Fruit fly (Drosophila melanogaster) whole organism, embryonic: ENCODE data around the gene GNBP3.

Experiments used
- CG10209 ChIP-seq: fragments of 200-800 bp; sonication (Bioruptor generic); optimal IDR thresholded peaks from 3 replicates; lab custom pipeline; 2017; ENCODE audit warnings: missing biosample characterization, mild to moderate bottlenecking, missing genetic modification characterization, missing genetic modification reagents
- CG11456 ChIP-seq: fragments of 200-800 bp; sonication (Bioruptor generic); IDR thresholded peaks from 3 replicates; pipeline ENCODE4 v1.3.6; 2022; ENCODE audit warnings: missing biosample characterization, missing genetic modification characterization
- CG11504 ChIP-seq: fragments of 200-800 bp; sonication (Bioruptor generic); optimal IDR thresholded peaks from 3 replicates; lab custom pipeline; 2019; ENCODE audit warnings: missing biosample characterization, mild to moderate bottlenecking, missing genetic modification characterization, moderate library complexity
- CG12219 ChIP-seq: fragments of 200-800 bp; sonication (Bioruptor generic); optimal IDR thresholded peaks from 3 replicates; lab custom pipeline; 2018; ENCODE audit warnings: missing biosample characterization, mild to moderate bottlenecking, missing genetic modification characterization
- CG12391 ChIP-seq: fragments of 200-800 bp; sonication (Bioruptor generic); optimal IDR thresholded peaks from 3 replicates; lab custom pipeline; 2018; ENCODE audit warnings: missing biosample characterization, mild to moderate bottlenecking, missing genetic modification characterization, moderate library complexity
- CG13624 ChIP-seq: fragments of 200-800 bp; sonication (Bioruptor generic); optimal IDR thresholded peaks from 2 replicates; lab custom pipeline; 2016; ENCODE audit warnings: missing biosample characterization, missing genetic modification characterization
- CG13775 ChIP-seq: fragments of 200-800 bp; sonication (Bioruptor generic); optimal IDR thresholded peaks from 3 replicates; lab custom pipeline; 2017; ENCODE audit warnings: missing biosample characterization, mild to moderate bottlenecking, missing genetic modification characterization
- CG14710 ChIP-seq: fragments of 200-800 bp; sonication (Bioruptor generic); optimal IDR thresholded peaks from 3 replicates; lab custom pipeline; 2019; ENCODE audit warnings: missing biosample characterization, mild to moderate bottlenecking, missing genetic modification characterization, moderate library complexity
- CG15601 ChIP-seq: fragments of 200-800 bp; sonication (Bioruptor generic); optimal IDR thresholded peaks from 3 replicates; lab custom pipeline; 2019; ENCODE audit warnings: missing biosample characterization, mild to moderate bottlenecking, missing genetic modification characterization, moderate library complexity
- CG16863 ChIP-seq: fragments of 200-800 bp; sonication (Bioruptor generic); optimal IDR thresholded peaks from 3 replicates; lab custom pipeline; 2016; ENCODE audit warnings: missing biosample characterization, missing genetic modification characterization
- CG18599 ChIP-seq: fragments of 200-800 bp; sonication (Bioruptor generic); optimal IDR thresholded peaks from 3 replicates; lab custom pipeline; 2017; ENCODE audit warnings: missing biosample characterization, missing genetic modification characterization, mild to moderate bottlenecking, moderate library complexity, missing genetic modification reagents
- CG2116 ChIP-seq: fragments of 200-800 bp; sonication (Bioruptor generic); optimal IDR thresholded peaks from 3 replicates; lab custom pipeline; 2018; ENCODE audit warnings: missing biosample characterization, mild to moderate bottlenecking, missing genetic modification characterization
- CG2129 ChIP-seq: fragments of 200-800 bp; sonication (Bioruptor generic); IDR thresholded peaks from 2 replicates; pipeline ENCODE4 v1.3.6; 2022; ENCODE audit warnings: missing biosample characterization, missing genetic modification characterization; ENCODE audit not compliant: partially characterized antibody
- CG2712 ChIP-seq: fragments of 200-800 bp; optimal IDR thresholded peaks from 3 replicates; lab custom pipeline; 2019; ENCODE audit warnings: missing biosample characterization, mild to moderate bottlenecking, missing genetic modification characterization, moderate library complexity
- CG32772 ChIP-seq: fragments of 200-800 bp; sonication (Bioruptor generic); IDR thresholded peaks from 2 replicates; pipeline ENCODE4 v1.3.6; 2022; ENCODE audit warnings: missing biosample characterization, missing genetic modification characterization
- CG34422 ChIP-seq: fragments of 200-800 bp; sonication (Bioruptor generic); IDR thresholded peaks from 3 replicates; pipeline ENCODE4 v1.3.6; 2022; ENCODE audit warnings: missing biosample characterization, missing genetic modification characterization
- CG7987 ChIP-seq: fragments of 200-800 bp; sonication (Bioruptor generic); optimal IDR thresholded peaks from 2 replicates; lab custom pipeline; 2018; ENCODE audit warnings: missing biosample characterization, mild to moderate bottlenecking, missing genetic modification characterization, moderate library complexity
- CG8281 ChIP-seq: fragments of 200-800 bp; sonication (Bioruptor generic); optimal IDR thresholded peaks from 2 replicates; lab custom pipeline; 2018; ENCODE audit warnings: missing biosample characterization, mild to moderate bottlenecking, missing genetic modification characterization, moderate library complexity
- CG8388 ChIP-seq: fragments of 200-800 bp; sonication (Bioruptor generic); optimal IDR thresholded peaks from 2 replicates; lab custom pipeline; 2019; ENCODE audit warnings: missing biosample characterization, mild to moderate bottlenecking, missing genetic modification characterization, moderate library complexity
- CG9609 ChIP-seq: fragments of 200-800 bp; sonication (Bioruptor generic); optimal IDR thresholded peaks from 3 replicates; lab custom pipeline; 2016; ENCODE audit warnings: missing biosample characterization, missing genetic modification characterization
- CkIIα-i1 ChIP-seq: fragments of 200-800 bp; sonication (Bioruptor generic); IDR thresholded peaks from 2 replicates; pipeline ENCODE4 v1.3.6; 2022; ENCODE audit warnings: missing biosample characterization, missing genetic modification characterization
- Dfd ChIP-seq, 2 experiments: fragments of >200 bp; optimal IDR thresholded peaks; 2 replicates each; lab custom pipeline; 2017; ENCODE audit warnings: missing biosample characterization in 2 of 2, missing genetic modification characterization in 2 of 2
- E2f2 ChIP-seq: fragments of 200-800 bp; sonication (Bioruptor generic); IDR thresholded peaks from 2 replicates; pipeline ENCODE4 v1.3.6; 2022; ENCODE audit warnings: missing biosample characterization, missing genetic modification characterization
- Lhr ChIP-seq: fragments of 200-800 bp; sonication (Bioruptor generic); optimal IDR thresholded peaks from 3 replicates; lab custom pipeline; 2017; ENCODE audit warnings: mild to moderate bottlenecking, missing biosample characterization, missing genetic modification reagents, missing genetic modification characterization
- Neu2 ChIP-seq: fragments of 200-800 bp; sonication (Bioruptor generic); optimal IDR thresholded peaks from 3 replicates; lab custom pipeline; 2016; ENCODE audit warnings: missing biosample characterization, missing genetic modification characterization, borderline replicate concordance
- Nf-YB ChIP-seq: fragments of 200-800 bp; sonication (Bioruptor generic); optimal IDR thresholded peaks from 3 replicates; lab custom pipeline; 2019; ENCODE audit warnings: missing biosample characterization, mild to moderate bottlenecking, missing genetic modification characterization, moderate library complexity
- Trl ChIP-seq, 3 experiments: fragments of >200 bp in 2 of 3; fragments of 200-800 bp in 1 of 3; sonication (Bioruptor generic) in 1 of 3; optimal IDR thresholded peaks; 2 replicates in 1 of 3; 3 replicates in 2 of 3; lab custom pipeline; 2016 to 2017; ENCODE audit warnings: missing biosample characterization in 1 of 3, missing genetic modification characterization in 1 of 3
- bab2 ChIP-seq: fragments of 200-800 bp; sonication (Bioruptor generic); optimal IDR thresholded peaks from 2 replicates; lab custom pipeline; 2016; ENCODE audit warnings: missing biosample characterization, missing genetic modification characterization
- cato ChIP-seq: fragments of 200-800 bp; sonication (Bioruptor generic); optimal IDR thresholded peaks from 2 replicates; lab custom pipeline; 2016; ENCODE audit warnings: missing biosample characterization, missing genetic modification characterization, borderline replicate concordance
- caup ChIP-seq: fragments of 200-800 bp; sonication (Bioruptor generic); optimal IDR thresholded peaks from 3 replicates; lab custom pipeline; 2017; ENCODE audit warnings: missing biosample characterization, mild to moderate bottlenecking, missing genetic modification characterization, moderate library complexity; ENCODE audit not compliant: severe bottlenecking
- corto ChIP-seq: fragments of 200-800 bp; sonication (Bioruptor generic); optimal IDR thresholded peaks from 2 replicates; lab custom pipeline; 2016; ENCODE audit warnings: missing biosample characterization, mild to moderate bottlenecking, missing genetic modification characterization, moderate library complexity
- dmrt11E ChIP-seq: fragments of 200-800 bp; sonication (Bioruptor generic); optimal IDR thresholded peaks from 3 replicates; lab custom pipeline; 2018; ENCODE audit warnings: missing biosample characterization, mild to moderate bottlenecking, missing genetic modification characterization, moderate library complexity
- ewg ChIP-seq: fragments of 200-800 bp; sonication (Bioruptor generic); optimal IDR thresholded peaks from 3 replicates; lab custom pipeline; 2017; ENCODE audit warnings: mild to moderate bottlenecking, missing biosample characterization, missing genetic modification reagents, missing genetic modification characterization
- fd64A ChIP-seq: fragments of 200-800 bp; sonication (Bioruptor generic); optimal IDR thresholded peaks from 3 replicates; lab custom pipeline; 2018; ENCODE audit warnings: missing biosample characterization, mild to moderate bottlenecking, missing genetic modification characterization
- gce ChIP-seq: fragments of 200-800 bp; sonication (Bioruptor generic); IDR thresholded peaks from 3 replicates; pipeline ENCODE4 v1.3.6; 2022; ENCODE audit warnings: missing biosample characterization, missing genetic modification characterization
- gsb-n ChIP-seq: fragments of 200-800 bp; sonication (Bioruptor generic); optimal IDR thresholded peaks from 3 replicates; lab custom pipeline; 2018; ENCODE audit warnings: missing biosample characterization, mild to moderate bottlenecking, missing genetic modification characterization
- gt ChIP-seq: fragments of 200-800 bp; sonication (Bioruptor generic); IDR thresholded peaks from 2 replicates; pipeline ENCODE4 v1.3.6; 2022; ENCODE audit warnings: missing biosample characterization, missing genetic modification characterization
- insv ChIP-seq, 2 experiments: fragments of 200-800 bp; sonication (Bioruptor generic); optimal IDR thresholded peaks; 3 replicates each; lab custom pipeline; 2016 to 2018; ENCODE audit warnings: missing biosample characterization in 2 of 2, missing genetic modification characterization in 2 of 2
- mam ChIP-seq: fragments of 200-800 bp; sonication (Bioruptor generic); optimal IDR thresholded peaks from 3 replicates; lab custom pipeline; 2016; ENCODE audit warnings: missing biosample characterization, missing genetic modification characterization
- nerfin-1 ChIP-seq: fragments of 200-800 bp; sonication (Bioruptor generic); optimal IDR thresholded peaks from 3 replicates; lab custom pipeline; 2019; ENCODE audit warnings: missing biosample characterization, mild to moderate bottlenecking, missing genetic modification characterization, moderate library complexity
- nerfin-2 ChIP-seq: fragments of 200-800 bp; sonication (Bioruptor generic); IDR thresholded peaks from 2 replicates; pipeline ENCODE4 v1.3.6; 2022; ENCODE audit warnings: missing biosample characterization, missing genetic modification characterization; ENCODE audit not compliant: partially characterized antibody
- pb ChIP-seq: fragments of 200-800 bp; sonication (Bioruptor generic); optimal IDR thresholded peaks from 3 replicates; lab custom pipeline; 2016; ENCODE audit warnings: missing biosample characterization, missing genetic modification characterization
- schlank ChIP-seq: fragments of 200-800 bp; sonication (Bioruptor generic); optimal IDR thresholded peaks from 2 replicates; lab custom pipeline; 2018; ENCODE audit warnings: missing biosample characterization, mild to moderate bottlenecking, missing genetic modification characterization
- sna ChIP-seq: fragments of 200-800 bp; sonication (Bioruptor generic); IDR thresholded peaks from 2 replicates; pipeline ENCODE4 v1.3.6; 2022; ENCODE audit warnings: missing biosample characterization, missing genetic modification characterization; ENCODE audit not compliant: partially characterized antibody
- ssp ChIP-seq: fragments of 200-800 bp; sonication (Bioruptor generic); IDR thresholded peaks from 2 replicates; pipeline ENCODE4 v1.3.6; 2022; ENCODE audit warnings: missing biosample characterization, missing genetic modification characterization
- tin ChIP-seq: fragments of 200-800 bp; sonication (Bioruptor generic); optimal IDR thresholded peaks from 3 replicates; lab custom pipeline; 2016; ENCODE audit warnings: missing biosample characterization, missing genetic modification characterization
- unpg ChIP-seq: fragments of 200-800 bp; sonication (Bioruptor generic); optimal IDR thresholded peaks from 3 replicates; lab custom pipeline; 2018; ENCODE audit warnings: missing biosample characterization, mild to moderate bottlenecking, missing genetic modification characterization, moderate library complexity
- vnd ChIP-seq: fragments of 200-800 bp; sonication (Bioruptor generic); IDR thresholded peaks from 3 replicates; pipeline ENCODE4 v1.3.6; 2022; ENCODE audit warnings: missing biosample characterization, missing genetic modification characterization; ENCODE audit not compliant: partially characterized antibody

GNBP3 gene

DNA sequence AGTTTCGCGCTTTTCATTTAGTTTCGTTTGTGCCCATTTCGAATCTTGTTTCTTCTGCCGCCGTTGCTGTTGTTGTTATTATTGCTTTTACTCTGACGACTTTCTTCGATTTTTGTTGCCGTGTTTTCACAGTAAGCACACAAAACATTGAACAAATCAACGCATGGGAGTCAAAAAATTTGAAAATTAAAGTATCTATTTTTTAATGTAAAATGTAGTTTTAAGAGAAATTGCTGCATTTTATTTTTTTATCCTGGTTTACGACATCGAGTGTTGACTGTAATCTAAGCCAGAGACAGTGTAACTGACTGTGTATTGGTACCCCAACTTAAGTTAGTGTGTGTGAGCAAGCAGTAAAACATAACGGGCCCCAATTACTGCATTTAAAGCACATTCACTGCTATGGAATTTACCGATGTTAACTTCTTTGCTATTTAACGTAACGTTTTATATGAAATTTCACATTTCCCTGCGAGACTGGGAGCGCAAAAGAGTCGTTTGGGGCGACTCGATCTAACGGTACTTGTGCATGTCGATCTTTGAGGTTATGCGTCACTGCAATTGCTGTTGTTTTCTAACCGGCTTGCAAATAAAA is 41.4 kb downstream of the GNBP3 start (continued):
- no peak for TF ChIP-seq CG15601
- no peak for TF ChIP-seq CG7987
- no peak for TF ChIP-seq Nf-YB (GFP tag; lab: Kevin White, UChicago)
- TF ChIP-seq CG14710 (tag; lab: Kevin White, UChicago) = peak; percentile 49
- TF ChIP-seq Dfd (GFP tag; optimal IDR thresholded peaks at IDR 0.05; lab: Kevin White, UChicago) = no peak
- TF ChIP-seq CG8281 (tag; lab: Kevin White, UChicago) = no peak
- no peak for TF ChIP-seq CG8388 (GFP tag; lab: Kevin White, UChicago)
- TF ChIP-seq caup = peak; percentile 11
- peak; percentile 45 for TF ChIP-seq CG16863
- TF ChIP-seq CG2712 (tag; lab: Kevin White, UChicago) = peak; percentile 74
- TF ChIP-seq Trl (optimal IDR thresholded peaks at IDR 0.05; lab: Kevin White, UChicago) = no peak
- TF ChIP-seq Trl (GFP tag; optimal IDR thresholded peaks at IDR 0.05; lab: Kevin White, UChicago) = peak; percentile 33
- TF ChIP-seq cato = peak; percentile 24
- no peak for TF ChIP-seq gsb-n (tag; lab: Kevin White, UChicago)
- TF ChIP-seq unpg (GFP tag; lab: Kevin White, UChicago) = peak; percentile 64
- TF ChIP-seq vnd (GFP tag; lab: Robert Waterston, UW) = no peak
- peak; percentile 75 for TF ChIP-seq CG12391
- TF ChIP-seq pb (GFP tag; lab: Kevin White, UChicago) = no peak
- peak; percentile 19 for TF ChIP-seq CG13624 (GFP tag; lab: Kevin White, UChicago)
- TF ChIP-seq sna (GFP tag; lab: Robert Waterston, UW) = no peak
- TF ChIP-seq insv (GFP tag; optimal IDR thresholded peaks at IDR 0.05; lab: Kevin White, UChicago) = no peak
- TF ChIP-seq ewg (GFP tag; lab: Kevin White, UChicago) = peak; percentile 58
- TF ChIP-seq CG32772 (GFP tag; lab: Robert Waterston, UW) = peak; percentile 77
- peak; percentile 66 for TF ChIP-seq bab2 (GFP tag; lab: Kevin White, UChicago)
- TF ChIP-seq CG2116 (GFP tag; lab: Kevin White, UChicago) = no peak
- peak; percentile 0 for TF ChIP-seq Lhr
- TF ChIP-seq Neu2 (GFP tag; lab: Kevin White, UChicago) = no peak
- 0 out of 3 replicates have a peak, but pooled peaks have one; percentile 46 for TF ChIP-seq gce (GFP tag; lab: Robert Waterston, UW)
- peak; percentile 44 for TF ChIP-seq corto
- TF ChIP-seq CkIIα-i1 (GFP tag; lab: Robert Waterston, UW) = no peak
- no peak for TF ChIP-seq gt (GFP tag; lab: Robert Waterston, UW)
- no peak for TF ChIP-seq CG2129 (GFP tag; lab: Robert Waterston, UW)
- TF ChIP-seq E2f2 = peak; percentile 22; the same call in 1 of the 2 replicates
- peak; percentile 28 for TF ChIP-seq mam
- 0 out of 2 replicates have a peak, but pooled peaks have one; percentile 39 for TF ChIP-seq ssp (GFP tag; lab: Robert Waterston, UW)
- TF ChIP-seq schlank (tag; lab: Kevin White, UChicago) = no peak
- TF ChIP-seq CG18599 (GFP tag; lab: Kevin White, UChicago) = peak; percentile 28
- TF ChIP-seq CG11504 = no peak
- peak; percentile 35 for TF ChIP-seq nerfin-1 (tag; lab: Kevin White, UChicago)
- TF ChIP-seq CG13775 (GFP tag; lab: Kevin White, UChicago) = peak; percentile 3
- TF ChIP-seq CG12219 = peak; percentile 35
- peak; percentile 67; the same call in 2 of the 3 replicates for TF ChIP-seq CG11456 (GFP tag; lab: Robert Waterston, UW)
- TF ChIP-seq tin (GFP tag; lab: Kevin White, UChicago) = peak; percentile 53
- TF ChIP-seq CG9609 (GFP tag; lab: Kevin White, UChicago) = peak; percentile 24
- TF ChIP-seq fd64A (GFP tag; lab: Kevin White, UChicago) = no peak
- TF ChIP-seq dmrt11E (tag; lab: Kevin White, UChicago) = peak; percentile 61
- no peak for TF ChIP-seq nerfin-2 (GFP tag; lab: Robert Waterston, UW)
- TF ChIP-seq CG34422 (GFP tag; lab: Robert Waterston, UW) = peak; percentile 57; the same call in 1 of the 3 replicates
- TF ChIP-seq CG10209 (GFP tag; lab: Kevin White, UChicago) = peak; percentile 34
